Fruit fly (Drosophila melanogaster): ENCODE measurements around the gene Fur2.

Gene Fur2

dm6 chrX:16372492-16373350, at the start of gene Fur2:
Fur2 (plus strand) TSS chrX:16373086.
- TF ChIP-seq CG17801 (GFP tag; optimal IDR thresholded peaks at IDR 0.05; ENCODE audit: partially characterized antibody): peak; percentile 64

dm6 chrX:16323536-16323935, 49.4 kb upstream of the Fur2 start:
- no peak for TF ChIP-seq CG17801 (GFP tag; optimal IDR thresholded peaks at IDR 0.05; ENCODE audit: partially characterized antibody)

dm6 chrX:16325472-16325871, 47.4 kb upstream of the Fur2 start, which contains the start of gene CalpC:
CalpC (plus strand) TSS chrX:16325763.
- TF ChIP-seq CG17801 (GFP tag; optimal IDR thresholded peaks at IDR 0.05; ENCODE audit: partially characterized antibody): no peak

dm6 chrX:16330659-16331058, 42.2 kb upstream of the Fur2 start, which contains the start of gene CG9919:
CG9919 (minus strand) TSS chrX:16330759.
- TF ChIP-seq CG17801 (GFP tag; optimal IDR thresholded peaks at IDR 0.05; ENCODE audit: partially characterized antibody): no peak

dm6 chrX:16331562-16332233, 41.2 kb upstream of the Fur2 start:
- TF ChIP-seq CG17801 (GFP tag; optimal IDR thresholded peaks at IDR 0.05; ENCODE audit: partially characterized antibody): no peak

dm6 chrX:16332615-16333288, 40.1 kb upstream of the Fur2 start:
- peak; percentile 93 for TF ChIP-seq CG17801 (GFP tag; optimal IDR thresholded peaks at IDR 0.05; ENCODE audit: partially characterized antibody)

- TF ChIP-seq CG17801 (GFP tag; optimal IDR thresholded peaks at IDR 0.05; ENCODE audit: partially characterized antibody): peak; percentile 55
These were observed 39.3 kb upstream of the Fur2 start, which contains the start of the genes CG9921 and Dsp1 for dm6 chrX:16333434-16334141. CG9921 (minus strand) TSS chrX:16333600. Dsp1 (plus strand) TSS chrX:16333612.

- no peak for TF ChIP-seq CG17801 (GFP tag; optimal IDR thresholded peaks at IDR 0.05; ENCODE audit: partially characterized antibody)
These were observed 38.5 kb upstream of the Fur2 start for dm6 chrX:16334251-16334860.

dm6 chrX:16335107-16335642, 37.7 kb upstream of the Fur2 start:
- TF ChIP-seq CG17801 (GFP tag; optimal IDR thresholded peaks at IDR 0.05; ENCODE audit: partially characterized antibody): peak; percentile 66

dm6 chrX:16350062-16350461, 22.8 kb upstream of the Fur2 start, which contains the start of gene sl:
sl (plus strand) TSS chrX:16350315.
- no peak for TF ChIP-seq CG17801 (GFP tag; optimal IDR thresholded peaks at IDR 0.05; ENCODE audit: partially characterized antibody)

dm6 chrX:16358670-16359320, 14.1 kb upstream of the Fur2 start, which contains the start of the genes U2af50 and PIG-Q:
U2af50 (minus strand) TSS chrX:16359039.
PIG-Q (plus strand) TSS chrX:16359143.
- peak; percentile 94 for TF ChIP-seq CG17801 (GFP tag; optimal IDR thresholded peaks at IDR 0.05; ENCODE audit: partially characterized antibody)

- no peak for TF ChIP-seq CG17801 (GFP tag; optimal IDR thresholded peaks at IDR 0.05; ENCODE audit: partially characterized antibody)
These were observed 11.6 kb upstream of the Fur2 start, which contains the start of gene nonA for dm6 chrX:16361306-16361705. nonA (plus strand) TSS chrX:16361569.

- no peak for TF ChIP-seq CG17801 (GFP tag; optimal IDR thresholded peaks at IDR 0.05; ENCODE audit: partially characterized antibody)
These were observed 4.3 kb upstream of the Fur2 start for dm6 chrX:16368585-16368984.
